Fruit fly (Drosophila melanogaster) whole organism, pupa: ENCODE results near the gene ago.

Experiments
- CG10348 ChIP-seq: fragments of 200-800 bp; sonication (Bioruptor generic); IDR thresholded peaks from 2 replicates; pipeline ENCODE4 v1.3.6; 2022; ENCODE audit warnings: missing biosample characterization, missing genetic modification characterization
- CG12605 ChIP-seq: fragments of 200-800 bp; sonication (Bioruptor generic); IDR thresholded peaks from 2 replicates; pipeline ENCODE4 v1.3.6; 2022; ENCODE audit warnings: missing biosample characterization, missing genetic modification characterization
- CG13204 ChIP-seq: fragments of 200-800 bp; sonication (Bioruptor generic); optimal IDR thresholded peaks from 2 replicates; lab custom pipeline; 2018; ENCODE audit warnings: missing biosample characterization, mild to moderate bottlenecking, missing genetic modification characterization, moderate library complexity
- CG14655 ChIP-seq: fragments of 200-800 bp; sonication (Bioruptor generic); optimal IDR thresholded peaks from 3 replicates; lab custom pipeline; 2017; ENCODE audit warnings: mild to moderate bottlenecking, missing biosample characterization, missing genetic modification reagents, missing genetic modification characterization
- CG15710 ChIP-seq: fragments of 200-800 bp; sonication (Bioruptor generic); optimal IDR thresholded peaks from 2 replicates; lab custom pipeline; 2018; ENCODE audit warnings: missing biosample characterization, mild to moderate bottlenecking, missing genetic modification characterization, moderate library complexity
- CG17806 ChIP-seq: fragments of 200-800 bp; sonication (Bioruptor generic); optimal IDR thresholded peaks from 2 replicates; lab custom pipeline; 2018; ENCODE audit warnings: missing biosample characterization, mild to moderate bottlenecking, missing genetic modification characterization, moderate library complexity
- CG32121 ChIP-seq: fragments of 200-800 bp; sonication (Bioruptor generic); IDR thresholded peaks from 2 replicates; pipeline ENCODE4 v1.3.6; 2022; ENCODE audit warnings: missing biosample characterization, missing genetic modification characterization
- CG34367 ChIP-seq: fragments of 200-800 bp; sonication (Bioruptor generic); optimal IDR thresholded peaks from 2 replicates; lab custom pipeline; 2018; ENCODE audit warnings: missing biosample characterization, mild to moderate bottlenecking, missing genetic modification characterization
- CG4496 ChIP-seq: fragments of 200-800 bp; sonication (Bioruptor generic); IDR thresholded peaks from 3 replicates; pipeline ENCODE4 v1.3.6; 2022; ENCODE audit warnings: missing biosample characterization, missing genetic modification characterization
- CG8159 ChIP-seq: fragments of 200-800 bp; sonication (Bioruptor generic); optimal IDR thresholded peaks from 3 replicates; lab custom pipeline; 2018; ENCODE audit warnings: missing biosample characterization, mild to moderate bottlenecking, missing genetic modification characterization, moderate library complexity
- CG8301 ChIP-seq: fragments of 200-800 bp; sonication (Bioruptor generic); optimal IDR thresholded peaks from 2 replicates; lab custom pipeline; 2018; ENCODE audit warnings: missing biosample characterization, mild to moderate bottlenecking, missing genetic modification characterization
- CG9948 ChIP-seq: fragments of 200-800 bp; sonication (Bioruptor generic); optimal IDR thresholded peaks from 2 replicates; lab custom pipeline; 2018; ENCODE audit warnings: missing biosample characterization, mild to moderate bottlenecking, missing genetic modification characterization, moderate library complexity
- D1 ChIP-seq: fragments of 200-800 bp; sonication (Bioruptor generic); optimal IDR thresholded peaks from 2 replicates; lab custom pipeline; 2018; ENCODE audit warnings: missing biosample characterization, mild to moderate bottlenecking, missing genetic modification characterization, moderate library complexity
- EcR ChIP-seq: fragments of 200-800 bp; sonication (Bioruptor generic); optimal IDR thresholded peaks from 3 replicates; lab custom pipeline; 2019; ENCODE audit warnings: missing biosample characterization, missing genetic modification characterization, mild to moderate bottlenecking, moderate library complexity, missing genetic modification reagents
- Ets98B ChIP-seq: fragments of 200-800 bp; sonication (Bioruptor generic); IDR thresholded peaks from 2 replicates; pipeline ENCODE4 v1.3.6; 2022; ENCODE audit warnings: missing biosample characterization, missing genetic modification characterization
- Pif1A ChIP-seq: fragments of 200-800 bp; sonication (Bioruptor generic); optimal IDR thresholded peaks from 3 replicates; lab custom pipeline; 2016; ENCODE audit warnings: missing biosample characterization, missing genetic modification characterization
- Pif1B ChIP-seq: fragments of 200-800 bp; sonication (Bioruptor generic); optimal IDR thresholded peaks from 3 replicates; lab custom pipeline; 2016; ENCODE audit warnings: missing biosample characterization, missing genetic modification characterization
- Snoo ChIP-seq: fragments of 200-800 bp; sonication (Bioruptor generic); optimal IDR thresholded peaks from 3 replicates; lab custom pipeline; 2017; ENCODE audit warnings: missing biosample characterization, mild to moderate bottlenecking, missing genetic modification characterization, inconsistent platforms
- fd96Ca ChIP-seq: fragments of 200-800 bp; sonication (Bioruptor generic); IDR thresholded peaks from 3 replicates; pipeline ENCODE4 v1.3.6; 2022; ENCODE audit warnings: missing biosample characterization, missing genetic modification characterization
- gl ChIP-seq: fragments of 200-800 bp; sonication (Bioruptor generic); optimal IDR thresholded peaks from 2 replicates; lab custom pipeline; 2018; ENCODE audit warnings: missing biosample characterization, mild to moderate bottlenecking, missing genetic modification characterization
- rn ChIP-seq: fragments of 200-800 bp; sonication (Bioruptor generic); IDR thresholded peaks from 2 replicates; pipeline ENCODE4 v1.3.6; 2022; ENCODE audit warnings: missing biosample characterization, missing genetic modification characterization

Gene ago

dm6 chr3L:4254301-4254834 is at the start of gene ago, which contains the start of gene CG1265:
ago (minus strand) TSS chr3L:4254306.
CG1265 (plus strand) TSS chr3L:4254776.
- TF ChIP-seq CG4496 (peak; percentile 20; the same call in 2 of the 3 replicates), D1 (no peak), CG8301 (no peak), CG34367 (tag; lab: Kevin White, UChicago) (no peak), CG17806 (peak; percentile 20), Ets98B (GFP tag; lab: Robert Waterston, UW) (0 out of 2 replicates have a peak, but pooled peaks have one; percentile 1), CG9948 (peak; percentile 6), CG8159 (tag; lab: Kevin White, UChicago) (peak; percentile 39), Snoo (tag; lab: Kevin White, UChicago) (peak; percentile 37), CG15710 (tag; lab: Kevin White, UChicago) (peak; percentile 44)

- no peak for TF ChIP-seq CG17806
- TF ChIP-seq Ets98B (GFP tag; lab: Robert Waterston, UW), result 0 out of 2 replicates have a peak, but pooled peaks have one; percentile 18
- TF ChIP-seq, all 21 proteins: peak for 1
Measured at dm6 chr3L:4302088-4302487, 48.0 kb upstream of the ago start.

DNA sequence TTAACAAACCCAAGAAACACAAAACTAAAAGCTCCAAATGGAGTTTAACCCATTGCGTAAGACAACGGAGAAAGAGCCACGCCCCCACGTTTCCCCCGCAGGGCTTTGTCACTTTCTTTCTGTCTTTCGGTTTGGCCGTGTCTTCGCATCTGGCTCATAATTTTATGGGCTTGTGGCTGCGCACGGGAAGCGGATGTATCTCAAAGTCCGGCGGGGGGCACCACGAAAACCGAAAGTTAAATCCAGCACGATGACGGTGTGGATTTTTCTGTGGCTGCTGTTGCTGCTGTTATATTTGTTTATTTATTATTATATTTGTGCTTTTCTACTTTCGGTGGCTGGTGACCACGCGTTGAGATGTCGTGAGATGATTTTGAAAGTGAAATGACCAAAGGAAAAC is 42.7 kb upstream of the ago start:
- TF ChIP-seq CG12605 (no peak), CG14655 (GFP tag; lab: Kevin White, UChicago) (no peak)

- TF ChIP-seq gl (no peak), CG12605 (no peak), CG32121 (no peak), Pif1B (GFP tag; lab: Kevin White, UChicago) (no peak), CG8159 (tag; lab: Kevin White, UChicago) (no peak), Ets98B (GFP tag; lab: Robert Waterston, UW) (no peak), CG8301 (no peak), CG4496 (no peak), Snoo (tag; lab: Kevin White, UChicago) (no peak), CG15710 (tag; lab: Kevin White, UChicago) (no peak), EcR (GFP tag; lab: Kevin White, UChicago) (no peak), fd96Ca (GFP tag; lab: Robert Waterston, UW) (no peak)
- TF ChIP-seq, all 21 proteins: peak for 0
Measured at dm6 chr3L:4293711-4294110, 39.6 kb upstream of the ago start.

- TF ChIP-seq CG4496, result 0 out of 3 replicates have a peak, but pooled peaks have one; percentile 12
- TF ChIP-seq Ets98B (GFP tag; lab: Robert Waterston, UW), result no peak
Measured at dm6 chr3L:4293304-4293703, 39.2 kb upstream of the ago start.

DNA sequence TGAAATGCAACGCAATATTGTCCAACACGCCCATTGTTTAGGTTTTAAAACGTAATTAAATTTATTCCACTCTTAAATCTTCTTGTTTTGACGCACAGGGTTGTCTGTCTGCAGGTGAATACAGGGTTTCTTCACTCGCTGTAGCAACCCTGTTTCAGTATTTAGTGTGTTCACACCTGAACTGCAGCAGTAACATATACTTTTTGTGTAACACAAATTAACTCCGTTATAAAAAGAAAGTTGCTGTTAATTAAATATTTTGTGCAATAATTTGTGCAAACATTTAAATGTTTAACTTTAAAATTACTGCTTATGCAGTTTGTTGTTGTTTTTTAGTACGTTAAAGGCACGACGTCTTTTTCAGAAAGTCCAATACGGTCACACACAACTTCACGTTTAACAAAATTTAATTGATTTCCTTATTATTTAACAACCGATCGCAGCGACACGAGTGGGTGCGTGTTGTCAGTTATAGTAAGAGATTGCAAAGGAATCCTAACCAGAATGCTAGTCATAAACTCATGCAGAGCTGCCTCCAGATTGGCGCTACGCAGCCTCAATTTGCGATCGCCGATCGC is 38.1 kb upstream of the ago start, which contains the start of the genes CG15012 and Fdx2:
Gene CG15012 (minus strand): TSS at position 127 of the 578 bp plus-strand sequence.
Gene Fdx2 (plus strand): TSS at position 363 of the 578 bp plus-strand sequence.
- TF ChIP-seq CG17806, result peak; percentile 7
- no peak for TF ChIP-seq CG8159 (tag; lab: Kevin White, UChicago)
- peak; percentile 16 for TF ChIP-seq CG15710 (tag; lab: Kevin White, UChicago)

dm6 chr3L:4288591-4289056 is 34.5 kb upstream of the ago start, which contains the start of gene Hexo1:
Hexo1 (plus strand) TSS chr3L:4288641.
- peak; percentile 44 for TF ChIP-seq CG9948
- TF ChIP-seq gl, result peak; percentile 40
- peak; percentile 65 for TF ChIP-seq CG15710 (tag; lab: Kevin White, UChicago)
- no peak for TF ChIP-seq fd96Ca (GFP tag; lab: Robert Waterston, UW)
- no peak for TF ChIP-seq rn (GFP tag; lab: Robert Waterston, UW)
- peak; percentile 52 for TF ChIP-seq Ets98B (GFP tag; lab: Robert Waterston, UW)
- peak; percentile 38; the same call in 1 of the 2 replicates for TF ChIP-seq CG32121
- no peak for TF ChIP-seq D1
- TF ChIP-seq Pif1A, result no peak
- peak; percentile 65 for TF ChIP-seq Snoo (tag; lab: Kevin White, UChicago)
- TF ChIP-seq CG13204 (GFP tag; lab: Kevin White, UChicago), result no peak
- 0 out of 3 replicates have a peak, but pooled peaks have one; percentile 30 for TF ChIP-seq CG4496
- peak; percentile 68 for TF ChIP-seq CG8159 (tag; lab: Kevin White, UChicago)
- peak; percentile 55 for TF ChIP-seq CG8301
- TF ChIP-seq CG14655 (GFP tag; lab: Kevin White, UChicago), result no peak
- TF ChIP-seq EcR (GFP tag; lab: Kevin White, UChicago), result peak; percentile 95
- TF ChIP-seq CG10348 (GFP tag; lab: Robert Waterston, UW), result no peak
- peak; percentile 49 for TF ChIP-seq CG17806
- TF ChIP-seq Pif1B (GFP tag; lab: Kevin White, UChicago), result no peak
- TF ChIP-seq CG34367 (tag; lab: Kevin White, UChicago), result peak; percentile 53
- peak; percentile 58; the same call in 1 of the 2 replicates for TF ChIP-seq CG12605
- TF ChIP-seq, all 21 proteins: peak for 13
